Worm (Caenorhabditis elegans) whole organism, L1 larva: ENCODE results near the gene sri-61.

Experiments used
- C16A3.4 ChIP-seq: fragments of 150-350 bp; optimal IDR thresholded peaks from 2 replicates; lab custom pipeline; 2014; ENCODE audit warnings: missing biosample characterization, missing genetic modification characterization
- ama-1 ChIP-seq: fragments of 150-350 bp; optimal IDR thresholded peaks from 2 replicates; lab custom pipeline; 2014
- ceh-82 ChIP-seq, 3 experiments: fragments of 150-350 bp in 1 of 3; sonication (generic microtip) in 2 of 3; optimal IDR thresholded peaks; 2 replicates each; lab custom pipeline; 2014 to 2017; ENCODE audit warnings: missing biosample characterization in 3 of 3, missing genetic modification characterization in 3 of 3
- lin-14 ChIP-seq: fragments of 200-800 bp; sonication (Bioruptor generic); optimal IDR thresholded peaks from 2 replicates; lab custom pipeline; 2018; ENCODE audit warnings: mild to moderate bottlenecking, missing genetic modification characterization, moderate library complexity, missing compliant biosample characterization
- lin-39 ChIP-seq: fragments of 150-350 bp; optimal IDR thresholded peaks from 2 replicates; lab custom pipeline; 2014; ENCODE audit warnings: missing biosample characterization, missing genetic modification reagents, missing genetic modification characterization
- nhr-28 ChIP-seq: fragments of 150-350 bp; optimal IDR thresholded peaks from 2 replicates; lab custom pipeline; 2014; ENCODE audit warnings: missing biosample characterization, missing genetic modification characterization
- nhr-71 ChIP-seq: sonication (generic microtip); optimal IDR thresholded peaks from 2 replicates; lab custom pipeline; 2016; ENCODE audit warnings: mild to moderate bottlenecking, missing genetic modification characterization, moderate library complexity, missing compliant biosample characterization
- nhr-76 ChIP-seq: sonication (generic microtip); optimal IDR thresholded peaks from 2 replicates; lab custom pipeline; 2017; ENCODE audit warnings: missing biosample characterization, missing genetic modification characterization
- pag-3 ChIP-seq: sonication (generic microtip); optimal IDR thresholded peaks from 2 replicates; lab custom pipeline; 2017; ENCODE audit warnings: missing genetic modification characterization, mild to moderate bottlenecking, missing compliant biosample characterization, antibody characterized with exemption, borderline replicate concordance; ENCODE audit not compliant: insufficient read depth
- skn-1 ChIP-seq: fragments of 150-350 bp; optimal IDR thresholded peaks from 2 replicates; lab custom pipeline; 2014; ENCODE audit warnings: missing biosample characterization, missing genetic modification characterization
- sup-37 ChIP-seq: fragments of 200-800 bp; sonication (Bioruptor generic); optimal IDR thresholded peaks from 2 replicates; lab custom pipeline; 2018; ENCODE audit warnings: mild to moderate bottlenecking, missing genetic modification characterization, missing compliant biosample characterization
- unc-62 ChIP-seq: fragments of 150-350 bp; optimal IDR thresholded peaks from 2 replicates; lab custom pipeline; 2014; ENCODE audit warnings: missing biosample characterization, missing genetic modification reagents, missing genetic modification characterization

DNA sequence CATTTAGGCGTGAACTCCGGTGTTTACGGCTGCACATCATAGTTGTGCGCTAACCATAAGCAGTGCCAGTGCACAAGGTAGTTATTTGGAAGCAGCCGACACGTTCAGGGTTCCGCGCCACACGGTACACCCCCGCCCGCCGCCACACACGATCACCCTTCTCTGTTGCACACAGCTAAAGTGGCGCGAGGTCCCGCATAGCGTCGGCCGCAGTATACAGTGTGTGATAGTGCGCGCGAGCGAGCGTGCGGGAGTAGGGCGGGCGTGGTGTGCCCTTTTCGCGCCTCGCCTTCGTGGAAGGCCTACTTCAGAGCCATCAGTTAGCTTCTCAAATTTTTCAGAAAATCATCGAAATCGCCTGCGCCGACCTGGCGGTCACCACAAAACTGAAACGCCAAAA, 36.8 kb upstream of the sri-61 start:
- no peak for TF ChIP-seq lin-39
- TF ChIP-seq skn-1: no peak
- no peak for TF ChIP-seq nhr-71
- TF ChIP-seq pag-3 (tag; lab: Kevin White, UChicago): no peak
- no peak for TF ChIP-seq sup-37
- TF ChIP-seq nhr-76: no peak
- no peak for TF ChIP-seq nhr-28 (tag; lab: Kevin White, UChicago)
- TF ChIP-seq ceh-82 (tag; optimal IDR thresholded peaks at IDR 0.05; lab: Kevin White, UChicago): no peak
- TF ChIP-seq C16A3.4: no peak
- TF ChIP-seq ama-1 (lab: Kevin White, UChicago): no peak
- no peak for TF ChIP-seq lin-14
- no peak for TF ChIP-seq unc-62 (GFP tag; lab: Kevin White, UChicago)
